Worm (Caenorhabditis elegans) whole organism, midembryonic: ENCODE results near the gene luc-7L3.

Source experiments
- T22C8.4 ChIP-seq: fragments of 200-800 bp; sonication (Bioruptor generic); IDR thresholded peaks from 2 replicates; pipeline ENCODE4 v1.3.6; 2022; ENCODE audit warnings: missing genetic modification characterization, missing compliant biosample characterization
- cog-1 ChIP-seq: sonication (generic microtip); optimal IDR thresholded peaks from 2 replicates; lab custom pipeline; 2016; ENCODE audit warnings: missing genetic modification characterization, missing compliant biosample characterization
- flt-1 ChIP-seq: fragments of 200-800 bp; sonication (Bioruptor generic); IDR thresholded peaks from 2 replicates; pipeline ENCODE4 v1.3.6; 2022; ENCODE audit warnings: missing genetic modification characterization, missing compliant biosample characterization
- klf-2 ChIP-seq: fragments of 200-800 bp; sonication (Bioruptor generic); conservative IDR thresholded peaks from 2 replicates; pipeline ENCODE4 v1.3.6; 2022; ENCODE audit warnings: missing genetic modification reagents, missing genetic modification characterization, missing compliant biosample characterization
- med-1 ChIP-seq: sonication (generic microtip); optimal IDR thresholded peaks from 2 replicates; lab custom pipeline; 2017; ENCODE audit warnings: missing genetic modification characterization, mild to moderate bottlenecking, missing compliant biosample characterization, antibody characterized with exemption, missing genetic modification reagents; ENCODE audit not compliant: insufficient read depth
- ref-1 ChIP-seq: fragments of 200-800 bp; sonication (Bioruptor generic); conservative IDR thresholded peaks from 2 replicates; pipeline ENCODE4 v1.3.6; 2022; ENCODE audit warnings: missing genetic modification reagents, missing genetic modification characterization, missing compliant biosample characterization
- tab-1 ChIP-seq: fragments of 200-800 bp; sonication (Bioruptor generic); IDR thresholded peaks from 2 replicates; pipeline ENCODE4 v1.3.6; 2022; ENCODE audit warnings: missing genetic modification characterization, missing compliant biosample characterization
- ztf-23 ChIP-seq: fragments of 200-800 bp; sonication (Bioruptor generic); IDR thresholded peaks from 2 replicates; pipeline ENCODE4 v1.3.6; 2022; ENCODE audit warnings: missing genetic modification reagents, missing genetic modification characterization, missing compliant biosample characterization
- ztf-29 ChIP-seq: fragments of 200-800 bp; sonication (Bioruptor generic); IDR thresholded peaks from 2 replicates; pipeline ENCODE4 v1.3.6; 2022; ENCODE audit warnings: missing genetic modification reagents, missing genetic modification characterization, missing compliant biosample characterization

luc-7L3 gene

DNA sequence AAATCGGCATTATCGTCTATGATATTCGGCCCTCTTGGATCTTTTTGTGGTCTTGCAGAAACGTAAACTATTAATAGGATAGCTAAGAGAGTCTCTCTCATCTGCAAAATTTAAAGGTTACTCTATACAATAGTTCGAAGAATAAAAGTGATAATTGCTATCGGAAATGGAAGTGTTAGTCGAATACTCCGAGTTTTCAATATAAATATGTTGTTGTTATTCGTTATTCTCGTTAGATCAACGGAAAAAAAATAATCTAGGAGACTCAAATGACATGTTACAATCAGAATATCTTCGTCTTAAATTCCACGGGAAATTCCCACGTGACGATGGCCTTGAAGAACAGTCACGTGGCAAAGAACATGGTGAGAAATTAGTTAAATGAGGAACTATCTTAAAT lies 42.6 kb downstream of the luc-7L3 start, which contains the start of gene tre-5:
Gene tre-5, minus strand, starts transcription at position 101 of the 400 bp plus-strand sequence.
- TF ChIP-seq klf-2 (GFP tag; lab: Robert Waterston, UW) (no peak), flt-1 (no peak), cog-1 (no peak), T22C8.4 (GFP tag; lab: Robert Waterston, UW) (no peak), ztf-29 (GFP tag; lab: Robert Waterston, UW) (no peak), ztf-23 (GFP tag; lab: Robert Waterston, UW) (no peak), ref-1 (GFP tag; lab: Robert Waterston, UW) (no peak), tab-1 (no peak), med-1 (GFP tag; lab: Kevin White, UChicago) (no peak)

- TF ChIP-seq cog-1 (no peak), T22C8.4 (GFP tag; lab: Robert Waterston, UW) (no peak), ref-1 (GFP tag; lab: Robert Waterston, UW) (no peak), tab-1 (no peak), klf-2 (GFP tag; lab: Robert Waterston, UW) (no peak), ztf-29 (GFP tag; lab: Robert Waterston, UW) (no peak), ztf-23 (GFP tag; lab: Robert Waterston, UW) (no peak), flt-1 (no peak), med-1 (GFP tag; lab: Kevin White, UChicago) (no peak)
Observed at ce11 chrII:51352-51751, 46.5 kb downstream of the luc-7L3 start, which contains the start of gene sptl-1. sptl-1 (plus strand) TSS chrII:51652.

ce11 chrII:50862-51261 lies 47.0 kb downstream of the luc-7L3 start:
- TF ChIP-seq ztf-23 (GFP tag; lab: Robert Waterston, UW) (no peak), med-1 (GFP tag; lab: Kevin White, UChicago) (no peak), flt-1 (no peak), T22C8.4 (GFP tag; lab: Robert Waterston, UW) (no peak), ztf-29 (GFP tag; lab: Robert Waterston, UW) (no peak), tab-1 (no peak), cog-1 (no peak)

- TF ChIP-seq ref-1 (GFP tag; lab: Robert Waterston, UW) (no peak), flt-1 (no peak), tab-1 (no peak), med-1 (GFP tag; lab: Kevin White, UChicago) (no peak)
Observed at ce11 chrII:47280-47679, 50.5 kb downstream of the luc-7L3 start, which contains the start of gene C23H3.5. C23H3.5 (plus strand) TSS chrII:47580.

ce11 chrII:46116-46515 lies 51.7 kb downstream of the luc-7L3 start, which contains the start of gene rpt-4:
rpt-4 (minus strand) TSS chrII:46216.
- TF ChIP-seq flt-1: no peak
- TF ChIP-seq med-1 (GFP tag; lab: Kevin White, UChicago): no peak
- TF ChIP-seq tab-1: no peak
- no peak for TF ChIP-seq klf-2 (GFP tag; lab: Robert Waterston, UW)
- no peak for TF ChIP-seq T22C8.4 (GFP tag; lab: Robert Waterston, UW)
- TF ChIP-seq cog-1: no peak
- TF ChIP-seq ref-1 (GFP tag; lab: Robert Waterston, UW): no peak
- no peak for TF ChIP-seq ztf-29 (GFP tag; lab: Robert Waterston, UW)
- no peak for TF ChIP-seq ztf-23 (GFP tag; lab: Robert Waterston, UW)
